Fruit fly (Drosophila melanogaster): ENCODE measurements around the gene COX5A.

The COX5A gene

DNA sequence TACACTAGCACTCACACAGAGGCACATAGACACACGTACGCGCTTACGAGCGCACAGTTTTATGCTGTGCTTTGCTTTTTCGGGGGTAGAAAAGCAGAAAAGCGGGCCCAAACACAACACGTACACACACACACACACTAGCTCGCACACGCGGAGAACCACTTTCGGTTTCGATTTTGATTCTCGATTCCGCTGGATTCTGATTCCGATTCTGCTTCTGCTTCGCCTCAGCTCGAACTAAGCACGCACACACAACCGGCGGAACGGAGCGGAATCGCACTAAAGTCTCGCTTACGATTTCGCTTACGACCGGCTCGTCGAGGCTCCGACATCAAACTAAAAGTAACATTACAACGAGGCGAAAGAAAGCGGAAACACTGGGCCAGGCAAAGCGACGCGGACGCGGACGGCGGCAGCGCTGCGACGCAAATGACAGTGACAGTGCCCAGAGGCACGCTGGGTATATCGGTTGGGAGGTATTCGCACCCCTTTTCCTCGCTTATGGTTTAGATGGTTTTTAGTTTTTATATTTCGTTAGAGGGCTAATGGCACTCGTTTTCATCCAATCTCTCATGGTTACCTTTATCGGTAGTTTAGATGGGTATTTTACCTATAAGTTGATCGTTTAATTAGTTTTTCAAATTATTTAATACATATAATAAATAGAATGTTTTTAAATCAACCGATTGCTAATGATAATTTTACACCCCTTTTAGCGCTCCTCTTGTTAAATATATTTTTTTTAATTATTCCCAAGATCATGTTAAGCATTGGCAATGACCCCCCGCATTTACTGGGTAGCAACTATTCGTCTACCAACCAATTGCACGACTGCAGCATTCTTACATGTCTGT lies 40.9 kb upstream of the COX5A start:
- TF ChIP-seq Antp (GFP tag; optimal IDR thresholded peaks at IDR 0.05) (peak; percentile 48), gfzf (GFP tag; optimal IDR thresholded peaks at IDR 0.05) (no peak), ab (GFP tag; optimal IDR thresholded peaks at IDR 0.05) (peak; percentile 30), CG12769 (tag; optimal IDR thresholded peaks at IDR 0.05) (peak; percentile 76), stc (GFP tag; IDR thresholded peaks at IDR 0.05) (no peak; the same call in 1 of the 2 replicates), seq (GFP tag; IDR thresholded peaks at IDR 0.05) (peak; percentile 61; the same call in 1 of the 2 replicates), Eip74EF (GFP tag; optimal IDR thresholded peaks at IDR 0.05) (peak in 1 of 2 experiments; percentile 71), Nf-YB (GFP tag; optimal IDR thresholded peaks at IDR 0.05) (peak; percentile 45), Atf-2 (GFP tag; optimal IDR thresholded peaks at IDR 0.05) (no peak), tna (GFP tag; IDR thresholded peaks at IDR 0.05; ENCODE audit: partially characterized antibody) (no peak), crp (GFP tag; optimal IDR thresholded peaks at IDR 0.05) (peak in 1 of 2 experiments; percentile 13), grau (tag; optimal IDR thresholded peaks at IDR 0.05) (peak; percentile 70), Dad (GFP tag; optimal IDR thresholded peaks at IDR 0.05) (peak; percentile 30), zen2 (GFP tag; IDR thresholded peaks at IDR 0.05; ENCODE audit: partially characterized antibody) (no peak), Six4 (GFP tag; optimal IDR thresholded peaks at IDR 0.05) (peak; percentile 61), ase (GFP tag; IDR thresholded peaks at IDR 0.05) (0 out of 3 replicates have a peak, but pooled peaks have one; percentile 21), Ravus (GFP tag; IDR thresholded peaks at IDR 0.05) (no peak), stwl (tag; optimal IDR thresholded peaks at IDR 0.05) (no peak), CG14050 (GFP tag; IDR thresholded peaks at IDR 0.05) (0 out of 3 replicates have a peak, but pooled peaks have one; percentile 8), H15 (GFP tag; IDR thresholded peaks at IDR 0.05) (peak; percentile 34; the same call in 1 of the 3 replicates), B-H1 (GFP tag; IDR thresholded peaks at IDR 0.05) (no peak; the same call in 1 of the 3 replicates), maf-S (GFP tag; optimal IDR thresholded peaks at IDR 0.05) (no peak), CG12071 (GFP tag; optimal IDR thresholded peaks at IDR 0.05) (peak; percentile 8), emc (GFP tag; optimal IDR thresholded peaks at IDR 0.05) (no peak), dati (GFP tag; IDR thresholded peaks at IDR 0.05) (0 out of 2 replicates have a peak, but pooled peaks have one; percentile 29), Hmx (GFP tag; optimal IDR thresholded peaks at IDR 0.05) (no peak), Hr78 (GFP tag; optimal IDR thresholded peaks at IDR 0.05) (peak in 1 of 2 experiments; percentile 67), CG6683 (GFP tag; optimal IDR thresholded peaks at IDR 0.05) (peak; percentile 23), vnd (GFP tag; IDR thresholded peaks at IDR 0.05; ENCODE audit: partially characterized antibody) (0 out of 3 replicates have a peak, but pooled peaks have one; percentile 25), CG10209 (GFP tag; optimal IDR thresholded peaks at IDR 0.05) (peak; percentile 71), Gug (GFP tag; IDR thresholded peaks at IDR 0.05) (peak; percentile 45; the same call in 2 of the 4 replicates), CG15601 (tag; optimal IDR thresholded peaks at IDR 0.05) (peak; percentile 80), oc (tag; optimal IDR thresholded peaks at IDR 0.05) (peak; percentile 8), tap (tag; optimal IDR thresholded peaks at IDR 0.05) (peak; percentile 16), CG17568 (GFP tag; optimal IDR thresholded peaks at IDR 0.05) (no peak), CG17186 (GFP tag; optimal IDR thresholded peaks at IDR 0.05) (no peak), CG14667 (GFP tag; IDR thresholded peaks at IDR 0.05) (0 out of 2 replicates have a peak, but pooled peaks have one; percentile 18), Trl (optimal IDR thresholded peaks at IDR 0.05) (peak in 1 of 2 experiments; percentile 6), Trl (GFP tag; optimal IDR thresholded peaks at IDR 0.05) (peak; percentile 51), Xrp1 (GFP tag; IDR thresholded peaks at IDR 0.05) (peak; percentile 36; the same call in 1 of the 2 replicates), Kr (GFP tag; optimal IDR thresholded peaks at IDR 0.05) (peak; percentile 99), CG10979 (tag; optimal IDR thresholded peaks at IDR 0.05) (peak; percentile 54), Drgx (GFP tag; IDR thresholded peaks at IDR 0.05) (peak; percentile 6; the same call in 1 of the 2 replicates), CG1792 (GFP tag; optimal IDR thresholded peaks at IDR 0.05) (peak; percentile 21), sr (GFP tag; IDR thresholded peaks at IDR 0.05) (no peak), z (GFP tag; IDR thresholded peaks at IDR 0.05) (peak; percentile 55; the same call in 2 of the 3 replicates), CG5953 (GFP tag; IDR thresholded peaks at IDR 0.05) (peak; percentile 51; the same call in 1 of the 2 replicates)

Data from whole organism, embryonic.